Worm (Caenorhabditis elegans): ENCODE results near the gene dod-3.

dod-3 gene

DNA sequence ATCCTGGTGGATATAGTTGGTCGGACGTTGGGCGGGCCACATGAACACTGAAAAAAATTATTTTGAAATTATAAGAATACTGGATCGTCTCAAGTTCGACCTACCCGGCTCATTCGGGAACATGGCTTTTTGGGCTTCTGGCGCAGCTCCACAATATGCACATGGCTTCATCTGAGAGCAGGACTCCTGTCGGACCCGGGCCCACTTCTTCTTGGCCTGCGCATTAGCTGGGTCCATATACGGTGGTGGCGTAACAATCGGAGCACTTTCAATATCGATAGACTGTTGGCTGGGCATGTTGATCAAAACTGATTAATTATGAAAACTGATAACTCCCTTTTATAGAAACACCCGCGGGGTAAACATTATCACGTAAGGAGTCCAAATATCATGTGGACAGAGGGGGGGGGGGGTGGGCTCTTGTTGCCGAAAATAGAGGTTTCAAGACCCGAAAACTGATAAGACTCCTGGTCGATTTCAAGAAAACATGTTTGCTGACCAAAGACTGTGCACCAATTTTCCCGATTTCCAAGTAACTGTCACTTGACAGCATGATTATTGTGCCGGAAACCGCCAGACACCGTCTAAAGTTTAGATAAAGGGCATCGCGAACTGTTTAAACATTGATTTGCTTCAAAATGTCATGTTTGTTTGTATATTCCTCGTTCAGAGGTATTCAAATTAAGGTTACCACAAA is at the start of gene dod-3:
Gene dod-3 (minus strand): TSS at position 315 of the 697 bp plus-strand sequence.
- TF ChIP-seq pqm-1 (tag; optimal IDR thresholded peaks at IDR 0.05) (peak; percentile 67), nhr-43 (tag; optimal IDR thresholded peaks at IDR 0.05; ENCODE audit: poor library complexity, severe bottlenecking) (no peak), ama-1 (optimal IDR thresholded peaks at IDR 0.05) (peak; percentile 70), elt-2 (tag; optimal IDR thresholded peaks at IDR 0.05) (peak; percentile 95), nhr-12 (tag; optimal IDR thresholded peaks at IDR 0.05) (no peak)

DNA sequence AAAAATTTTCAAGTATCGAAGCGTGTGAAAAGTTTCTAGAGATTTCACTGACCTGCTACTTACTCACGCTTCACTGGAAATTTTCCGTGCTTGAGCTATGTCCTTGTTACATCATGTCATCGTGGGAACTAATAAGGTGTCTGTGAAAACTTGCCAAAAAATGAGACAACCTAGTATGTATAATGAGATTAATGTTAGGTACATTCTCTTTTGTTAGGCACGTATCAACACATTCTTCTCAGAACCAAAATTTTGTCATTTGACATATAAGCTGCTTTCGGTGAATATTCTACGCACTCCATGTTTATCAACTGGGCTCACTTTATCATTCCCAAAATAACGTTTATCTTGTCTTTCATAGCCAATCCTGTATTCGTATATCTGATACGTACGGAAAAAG is 43.1 kb upstream of the dod-3 start, which contains the start of gene srj-18:
Gene srj-18 (plus strand): TSS at position 301 of the 400 bp plus-strand sequence.
- TF ChIP-seq nhr-76 (tag; optimal IDR thresholded peaks at IDR 0.05) = no peak
- no peak for TF ChIP-seq nhr-67 (tag; optimal IDR thresholded peaks at IDR 0.05)
- TF ChIP-seq pqm-1 (tag; optimal IDR thresholded peaks at IDR 0.05) = no peak
- no peak for TF ChIP-seq ceh-9 (tag; optimal IDR thresholded peaks at IDR 0.05)
- TF ChIP-seq fkh-2 (tag; optimal IDR thresholded peaks at IDR 0.05) = no peak
- no peak for TF ChIP-seq tbx-2 (tag; optimal IDR thresholded peaks at IDR 0.05)
- TF ChIP-seq ceh-28 (tag; optimal IDR thresholded peaks at IDR 0.05) = no peak
- no peak for TF ChIP-seq ceh-16 (tag; optimal IDR thresholded peaks at IDR 0.05)
- no peak for TF ChIP-seq egl-5 (tag; optimal IDR thresholded peaks at IDR 0.05)
- no peak for TF ChIP-seq daf-12 (tag; optimal IDR thresholded peaks at IDR 0.05)
- no peak for TF ChIP-seq unc-62 (GFP tag; optimal IDR thresholded peaks at IDR 0.05)
- TF ChIP-seq ztf-4 (tag; optimal IDR thresholded peaks at IDR 0.05) = no peak
- no peak for TF ChIP-seq elt-2 (tag; optimal IDR thresholded peaks at IDR 0.05)
- no peak for TF ChIP-seq fkh-10 (GFP tag; optimal IDR thresholded peaks at IDR 0.05)
- TF ChIP-seq elt-3 (tag; optimal IDR thresholded peaks at IDR 0.05) = no peak
- TF ChIP-seq mdl-1 (tag; optimal IDR thresholded peaks at IDR 0.05) = no peak
- no peak for TF ChIP-seq elt-1 (tag; optimal IDR thresholded peaks at IDR 0.05)
- TF ChIP-seq lin-15B (tag; optimal IDR thresholded peaks at IDR 0.05) = no peak
- TF ChIP-seq eor-1 (tag; optimal IDR thresholded peaks at IDR 0.05) = no peak

DNA sequence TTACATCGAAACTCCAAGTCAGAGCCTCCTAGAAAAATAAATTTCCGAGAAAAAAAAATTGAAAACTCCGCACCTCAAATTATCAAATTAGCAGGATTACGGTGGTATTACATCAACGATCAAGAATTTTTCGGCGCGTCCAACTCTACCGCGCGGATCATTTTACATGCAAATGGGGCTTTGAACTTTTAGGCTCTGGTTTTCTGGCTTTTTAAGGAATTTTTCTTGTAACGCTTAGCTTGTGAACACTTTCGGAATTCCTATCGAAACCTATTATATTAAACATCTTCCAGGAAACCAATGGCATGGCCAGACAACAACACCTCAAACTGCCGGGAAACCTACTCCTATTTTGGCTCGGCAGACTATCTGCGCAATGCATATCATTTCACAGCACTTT is 40.7 kb upstream of the dod-3 start, which contains the start of gene srh-56:
Gene srh-56 (plus strand): TSS at position 301 of the 400 bp plus-strand sequence.
- TF ChIP-seq fkh-10 (GFP tag; optimal IDR thresholded peaks at IDR 0.05) (no peak), ceh-16 (tag; optimal IDR thresholded peaks at IDR 0.05) (no peak), nhr-23 (tag; optimal IDR thresholded peaks at IDR 0.05) (no peak), lin-15B (tag; optimal IDR thresholded peaks at IDR 0.05) (no peak), nhr-25 (tag; optimal IDR thresholded peaks at IDR 0.05) (no peak), tbx-2 (tag; optimal IDR thresholded peaks at IDR 0.05) (no peak), mml-1 (tag; optimal IDR thresholded peaks at IDR 0.05) (no peak), ama-1 (optimal IDR thresholded peaks at IDR 0.05) (no peak)

DNA sequence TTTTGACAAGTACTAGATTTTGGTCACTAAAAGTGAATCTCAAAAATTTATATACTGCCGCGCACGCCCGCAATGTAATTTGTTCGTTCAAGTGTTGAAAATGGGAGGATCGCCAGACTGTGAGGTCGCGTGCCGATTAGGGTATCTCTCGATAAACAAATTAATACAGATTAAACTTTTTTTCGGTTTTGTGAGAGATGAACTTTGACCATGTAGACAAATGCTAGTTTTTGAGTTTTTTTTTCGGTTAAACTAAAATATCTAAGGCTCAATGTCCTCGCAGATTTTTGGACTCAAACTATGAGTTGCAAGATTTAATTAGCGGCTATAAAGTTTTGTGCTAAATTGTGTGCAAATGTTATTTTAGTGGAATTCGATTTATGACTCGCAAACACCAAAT is 38.9 kb upstream of the dod-3 start, which contains the start of gene dhs-15:
Gene dhs-15 (minus strand): TSS at position 101 of the 400 bp plus-strand sequence.
- TF ChIP-seq nhr-76 (tag; optimal IDR thresholded peaks at IDR 0.05) (no peak), ztf-11 (tag; optimal IDR thresholded peaks at IDR 0.05) (no peak), egl-27 (tag; optimal IDR thresholded peaks at IDR 0.05) (no peak), pqm-1 (tag; optimal IDR thresholded peaks at IDR 0.05) (no peak), eor-1 (tag; optimal IDR thresholded peaks at IDR 0.05) (no peak), daf-12 (tag; optimal IDR thresholded peaks at IDR 0.05) (no peak), zag-1 (tag; optimal IDR thresholded peaks at IDR 0.05) (no peak), elt-2 (tag; optimal IDR thresholded peaks at IDR 0.05) (no peak), jun-1 (tag; optimal IDR thresholded peaks at IDR 0.05) (no peak), nhr-25 (tag; optimal IDR thresholded peaks at IDR 0.05) (no peak), aly-2 (tag; optimal IDR thresholded peaks at IDR 0.05) (no peak)

DNA sequence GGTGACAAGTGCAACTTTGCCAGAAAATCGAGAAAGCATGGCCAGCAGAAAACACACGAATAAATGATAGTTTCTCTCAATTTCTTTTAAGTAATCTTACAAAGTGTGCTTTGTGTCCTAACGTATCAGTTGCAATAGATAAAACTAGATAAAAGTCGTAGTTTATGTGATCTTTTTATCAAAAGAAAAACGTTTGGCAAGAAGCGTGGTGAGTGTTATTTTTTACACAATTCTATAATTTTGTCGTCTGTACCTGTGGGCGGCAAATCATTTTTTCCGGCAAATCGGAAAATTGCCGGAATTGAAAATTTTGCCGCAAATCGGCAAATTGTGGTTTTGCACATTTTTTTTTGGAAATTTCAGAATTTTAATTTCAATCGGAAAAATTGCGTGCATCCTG is 36.6 kb upstream of the dod-3 start, which contains the start of gene R05D8.9:
Gene R05D8.9 (minus strand): TSS at position 101 of the 400 bp plus-strand sequence.
- TF ChIP-seq fos-1 (tag; optimal IDR thresholded peaks at IDR 0.05) (no peak), hmg-11 (tag; optimal IDR thresholded peaks at IDR 0.05) (no peak), nhr-28 (tag; optimal IDR thresholded peaks at IDR 0.05) (no peak), zag-1 (tag; optimal IDR thresholded peaks at IDR 0.05) (no peak), fkh-2 (tag; optimal IDR thresholded peaks at IDR 0.05) (no peak), ztf-11 (tag; optimal IDR thresholded peaks at IDR 0.05) (no peak), eor-1 (tag; optimal IDR thresholded peaks at IDR 0.05) (no peak), pha-4 (tag; optimal IDR thresholded peaks at IDR 0.05) (no peak), ceh-28 (tag; optimal IDR thresholded peaks at IDR 0.05) (no peak), ceh-82 (tag; optimal IDR thresholded peaks at IDR 0.05) (no peak), nhr-25 (tag; optimal IDR thresholded peaks at IDR 0.05) (no peak), daf-12 (tag; optimal IDR thresholded peaks at IDR 0.05) (no peak)
